Worm (Caenorhabditis elegans): ENCODE results near the gene tag-164.

The tag-164 gene

ce11 chrIII:13502513-13502912, 43.2 kb downstream of the tag-164 start, which contains the start of gene T28A8.8:
TSS of gene T28A8.8 (plus strand) at chrIII:13502813.
- TF ChIP-seq madf-9 (GFP tag; conservative IDR thresholded peaks at IDR 0.05) (no peak), egl-27 (tag; optimal IDR thresholded peaks at IDR 0.05) (no peak), ces-1 (GFP tag; optimal IDR thresholded peaks at IDR 0.05) (no peak), aly-2 (tag; optimal IDR thresholded peaks at IDR 0.05) (no peak), mes-2 (tag; optimal IDR thresholded peaks at IDR 0.05; ENCODE audit: poor library complexity, severe bottlenecking) (no peak), egl-43 (GFP tag; IDR thresholded peaks at IDR 0.05) (no peak), F26F4.8 (GFP tag; conservative IDR thresholded peaks at IDR 0.05) (no peak), nhr-48 (tag; optimal IDR thresholded peaks at IDR 0.05) (no peak), F37D6.2 (tag; optimal IDR thresholded peaks at IDR 0.05) (no peak), hif-1 (tag; optimal IDR thresholded peaks at IDR 0.05) (no peak), lim-7 (GFP tag; IDR thresholded peaks at IDR 0.05) (no peak), mdl-1 (tag; optimal IDR thresholded peaks at IDR 0.05) (no peak), spr-1 (tag; optimal IDR thresholded peaks at IDR 0.05) (no peak), ceh-44 (GFP tag; IDR thresholded peaks at IDR 0.05) (no peak), zip-2 (tag; optimal IDR thresholded peaks at IDR 0.05) (no peak), nhr-11 (tag; optimal IDR thresholded peaks at IDR 0.05) (no peak), fkh-10 (GFP tag; optimal IDR thresholded peaks at IDR 0.05) (no peak), zfp-2 (tag; optimal IDR thresholded peaks at IDR 0.05) (no peak)

ce11 chrIII:13503379-13503778, 44.0 kb downstream of the tag-164 start, which contains the start of gene T28A8.4:
TSS of gene T28A8.4 (plus strand) at chrIII:13503679.
- no peak for TF ChIP-seq nhr-6 (tag; optimal IDR thresholded peaks at IDR 0.05)
- TF ChIP-seq ztf-7 (tag; optimal IDR thresholded peaks at IDR 0.05): no peak
- TF ChIP-seq F44E2.7 (GFP tag; IDR thresholded peaks at IDR 0.05): no peak
- TF ChIP-seq F26F4.8 (GFP tag; conservative IDR thresholded peaks at IDR 0.05): no peak
- no peak for TF ChIP-seq aha-1 (tag)
- no peak for TF ChIP-seq fos-1 (tag; optimal IDR thresholded peaks at IDR 0.05)
- TF ChIP-seq nhr-102 (tag; optimal IDR thresholded peaks at IDR 0.05): no peak
- no peak for TF ChIP-seq daf-12 (tag; optimal IDR thresholded peaks at IDR 0.05)
- TF ChIP-seq aly-2 (tag; optimal IDR thresholded peaks at IDR 0.05): no peak
- no peak for TF ChIP-seq snpc-4 (tag; optimal IDR thresholded peaks at IDR 0.05)
- no peak for TF ChIP-seq Y48G9A.11 (GFP tag; IDR thresholded peaks at IDR 0.05)
- no peak for TF ChIP-seq mep-1 (tag; optimal IDR thresholded peaks at IDR 0.05)
- TF ChIP-seq unc-39 (tag; optimal IDR thresholded peaks at IDR 0.05): no peak
- TF ChIP-seq ama-1 (optimal IDR thresholded peaks at IDR 0.05): no peak
- no peak for TF ChIP-seq zip-11 (GFP tag; IDR thresholded peaks at IDR 0.05)
- TF ChIP-seq php-3 (GFP tag; IDR thresholded peaks at IDR 0.05): no peak
- no peak for TF ChIP-seq lin-39 (tag; optimal IDR thresholded peaks at IDR 0.05)

DNA sequence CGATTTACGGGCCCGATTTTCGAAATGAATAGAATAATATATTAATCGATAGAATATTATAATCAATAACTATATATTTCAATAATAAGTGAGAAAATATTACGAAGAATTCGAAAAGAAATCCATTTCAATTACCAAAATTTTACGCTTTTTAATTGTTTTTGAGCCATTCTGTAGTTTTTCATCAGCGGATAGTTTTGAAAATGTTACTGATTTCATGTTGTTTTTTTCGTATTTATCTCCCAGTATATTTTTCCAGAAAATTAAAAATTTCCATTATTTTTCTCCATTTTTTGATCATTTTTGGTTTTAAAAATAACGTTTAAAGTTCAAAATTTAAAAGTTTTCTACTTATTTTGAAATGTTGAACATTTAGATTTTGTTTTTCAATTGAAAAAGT, 46.4 kb downstream of the tag-164 start, which contains the start of gene T28A8.3:
T28A8.3 (plus strand) TSS at position 301 of the 400 bp plus-strand sequence.
- TF ChIP-seq jun-1 (tag; optimal IDR thresholded peaks at IDR 0.05): no peak
- no peak for TF ChIP-seq egl-43 (GFP tag; IDR thresholded peaks at IDR 0.05)
- no peak for TF ChIP-seq dpl-1 (GFP tag; optimal IDR thresholded peaks at IDR 0.05)
- no peak for TF ChIP-seq zag-1 (tag; optimal IDR thresholded peaks at IDR 0.05)
- no peak for TF ChIP-seq F26F4.8 (GFP tag; conservative IDR thresholded peaks at IDR 0.05)
- TF ChIP-seq ZK546.5 (tag; optimal IDR thresholded peaks at IDR 0.05): no peak
- no peak for TF ChIP-seq hlh-11 (tag; optimal IDR thresholded peaks at IDR 0.05)
- no peak for TF ChIP-seq dmd-9 (GFP tag; IDR thresholded peaks at IDR 0.05)
- TF ChIP-seq nhr-111 (GFP tag; optimal IDR thresholded peaks at IDR 0.05): no peak
- TF ChIP-seq unc-62 (GFP tag; optimal IDR thresholded peaks at IDR 0.05 in 1 of 2): no peak
- TF ChIP-seq unc-62 (tag; optimal IDR thresholded peaks at IDR 0.05): no peak
- no peak for TF ChIP-seq D1046.2 (GFP tag; IDR thresholded peaks at IDR 0.05)
- no peak for TF ChIP-seq pha-4 (GFP tag; IDR thresholded peaks at IDR 0.05)
- no peak for TF ChIP-seq pha-4 (tag; optimal IDR thresholded peaks at IDR 0.05)
- no peak for TF ChIP-seq lsy-2 (tag; optimal IDR thresholded peaks at IDR 0.05)
